Fruit fly (Drosophila melanogaster) whole organism, embryonic: ENCODE data around the gene CG34451.

ENCODE experiments used
- Aef1 ChIP-seq: fragments of 200-800 bp; sonication (Bioruptor generic); IDR thresholded peaks from 3 replicates; pipeline ENCODE4 v1.3.6; 2022; ENCODE audit warnings: missing biosample characterization, missing genetic modification characterization
- Antp ChIP-seq: fragments of 200-800 bp; sonication (Bioruptor generic); optimal IDR thresholded peaks from 3 replicates; lab custom pipeline; 2016; ENCODE audit warnings: missing biosample characterization, missing genetic modification characterization
- CG10147 ChIP-seq: fragments of 200-800 bp; sonication (Bioruptor generic); optimal IDR thresholded peaks from 2 replicates; lab custom pipeline; 2019; ENCODE audit warnings: missing biosample characterization, mild to moderate bottlenecking, missing genetic modification characterization, moderate library complexity
- CG10209 ChIP-seq: fragments of 200-800 bp; sonication (Bioruptor generic); optimal IDR thresholded peaks from 3 replicates; lab custom pipeline; 2017; ENCODE audit warnings: missing biosample characterization, mild to moderate bottlenecking, missing genetic modification characterization, missing genetic modification reagents
- CG1024 ChIP-seq: fragments of 200-800 bp; sonication (Bioruptor generic); IDR thresholded peaks from 2 replicates; pipeline ENCODE4 v1.3.6; 2022; ENCODE audit warnings: missing biosample characterization, missing genetic modification characterization
- CG11247 ChIP-seq: fragments of 200-800 bp; sonication (Bioruptor generic); IDR thresholded peaks from 2 replicates; pipeline ENCODE4 v1.3.6; 2022; ENCODE audit warnings: missing biosample characterization, missing genetic modification characterization
- CG11696 ChIP-seq: fragments of 200-800 bp; sonication (Bioruptor generic); IDR thresholded peaks from 2 replicates; pipeline ENCODE4 v1.3.6; 2022; ENCODE audit warnings: missing biosample characterization, missing genetic modification characterization
- CG1233 ChIP-seq: fragments of 200-800 bp; sonication (Bioruptor generic); optimal IDR thresholded peaks from 4 replicates; lab custom pipeline; 2018; ENCODE audit warnings: missing biosample characterization, mild to moderate bottlenecking, missing genetic modification characterization
- CG14710 ChIP-seq: fragments of 200-800 bp; sonication (Bioruptor generic); optimal IDR thresholded peaks from 3 replicates; lab custom pipeline; 2019; ENCODE audit warnings: missing biosample characterization, mild to moderate bottlenecking, missing genetic modification characterization, moderate library complexity
- CG15696 ChIP-seq: fragments of 200-800 bp; sonication (Bioruptor generic); optimal IDR thresholded peaks from 2 replicates; lab custom pipeline; 2019; ENCODE audit warnings: missing biosample characterization, mild to moderate bottlenecking, missing genetic modification characterization, moderate library complexity
- CG1792 ChIP-seq: fragments of 200-800 bp; sonication (Bioruptor generic); optimal IDR thresholded peaks from 2 replicates; lab custom pipeline; 2016; ENCODE audit warnings: missing biosample characterization, missing genetic modification characterization
- CG18599 ChIP-seq: fragments of 200-800 bp; sonication (Bioruptor generic); optimal IDR thresholded peaks from 3 replicates; lab custom pipeline; 2017; ENCODE audit warnings: missing biosample characterization, missing genetic modification characterization, mild to moderate bottlenecking, moderate library complexity, missing genetic modification reagents
- CG2199 ChIP-seq: fragments of 200-800 bp; sonication (Bioruptor generic); IDR thresholded peaks from 3 replicates; pipeline ENCODE4 v1.3.6; 2022; ENCODE audit warnings: missing biosample characterization, missing genetic modification characterization
- CG2875 ChIP-seq: fragments of 200-800 bp; sonication (Bioruptor generic); optimal IDR thresholded peaks from 2 replicates; lab custom pipeline; 2017; ENCODE audit warnings: missing biosample characterization, mild to moderate bottlenecking, missing genetic modification characterization, missing genetic modification reagents
- CG31224 ChIP-seq: fragments of 200-800 bp; sonication (Bioruptor generic); IDR thresholded peaks from 2 replicates; pipeline ENCODE4 v1.3.6; 2022; ENCODE audit warnings: missing biosample characterization, missing genetic modification characterization
- CG31365 ChIP-seq: fragments of 200-800 bp; sonication (Bioruptor generic); optimal IDR thresholded peaks from 2 replicates; lab custom pipeline; 2018; ENCODE audit warnings: missing biosample characterization, mild to moderate bottlenecking, missing genetic modification characterization
- CG31441 ChIP-seq: fragments of 200-800 bp; sonication (Bioruptor generic); IDR thresholded peaks from 2 replicates; pipeline ENCODE4 v1.3.6; 2022; ENCODE audit warnings: missing biosample characterization, missing genetic modification characterization
- CG32772 ChIP-seq: fragments of 200-800 bp; sonication (Bioruptor generic); IDR thresholded peaks from 2 replicates; pipeline ENCODE4 v1.3.6; 2022; ENCODE audit warnings: missing biosample characterization, missing genetic modification characterization
- CG4707 ChIP-seq: fragments of 200-800 bp; sonication (Bioruptor generic); optimal IDR thresholded peaks from 2 replicates; lab custom pipeline; 2018; ENCODE audit warnings: missing biosample characterization, mild to moderate bottlenecking, missing genetic modification characterization, moderate library complexity
- CG5180 ChIP-seq: fragments of 200-800 bp; sonication (Bioruptor generic); optimal IDR thresholded peaks from 3 replicates; lab custom pipeline; 2017; ENCODE audit warnings: missing biosample characterization, missing genetic modification characterization, mild to moderate bottlenecking, moderate library complexity, missing genetic modification reagents
- CG5245 ChIP-seq: fragments of 200-800 bp; sonication (Bioruptor generic); optimal IDR thresholded peaks from 3 replicates; lab custom pipeline; 2016; ENCODE audit warnings: missing biosample characterization, missing genetic modification characterization
- CG6689 ChIP-seq: fragments of 200-800 bp; sonication (Bioruptor generic); IDR thresholded peaks from 2 replicates; pipeline ENCODE4 v1.3.6; 2022; ENCODE audit warnings: missing biosample characterization, missing genetic modification characterization
- CG7963 ChIP-seq: fragments of 200-800 bp; sonication (Bioruptor generic); IDR thresholded peaks from 3 replicates; pipeline ENCODE4 v1.3.6; 2022; ENCODE audit warnings: missing biosample characterization, missing genetic modification characterization; ENCODE audit not compliant: partially characterized antibody
- CG8388 ChIP-seq: fragments of 200-800 bp; sonication (Bioruptor generic); optimal IDR thresholded peaks from 2 replicates; lab custom pipeline; 2019; ENCODE audit warnings: missing biosample characterization, mild to moderate bottlenecking, missing genetic modification characterization, moderate library complexity
- CHES-1-like ChIP-seq: fragments of 200-800 bp; sonication (Bioruptor generic); optimal IDR thresholded peaks from 2 replicates; lab custom pipeline; 2016; ENCODE audit warnings: missing biosample characterization, missing genetic modification characterization
- CTCF ChIP-seq: fragments of 200-800 bp; sonication (Bioruptor generic); optimal IDR thresholded peaks from 2 replicates; lab custom pipeline; 2017; ENCODE audit warnings: missing biosample characterization, mild to moderate bottlenecking, missing genetic modification characterization, moderate library complexity
- Ets97D ChIP-seq: fragments of 200-800 bp; sonication (Bioruptor generic); optimal IDR thresholded peaks from 3 replicates; lab custom pipeline; 2016; ENCODE audit warnings: missing biosample characterization, missing genetic modification characterization
- HLH54F ChIP-seq: fragments of 200-800 bp; sonication (Bioruptor generic); optimal IDR thresholded peaks from 3 replicates; lab custom pipeline; 2016; ENCODE audit warnings: missing biosample characterization, missing genetic modification characterization
- Hr3 ChIP-seq: fragments of 200-800 bp; sonication (Bioruptor generic); optimal IDR thresholded peaks from 3 replicates; lab custom pipeline; 2016; ENCODE audit warnings: missing biosample characterization, missing genetic modification characterization
- Hr39 ChIP-seq: fragments of >200 bp; optimal IDR thresholded peaks from 2 replicates; lab custom pipeline; 2017
- Jarid2 ChIP-seq: fragments of 200-800 bp; sonication (Bioruptor generic); optimal IDR thresholded peaks from 3 replicates; lab custom pipeline; 2017; ENCODE audit warnings: mild to moderate bottlenecking, missing biosample characterization, missing genetic modification reagents, missing genetic modification characterization
- Lpt ChIP-seq: fragments of >200 bp; optimal IDR thresholded peaks from 2 replicates; lab custom pipeline; 2018; ENCODE audit warnings: missing biosample characterization, missing genetic modification characterization
- Max ChIP-seq: fragments of 200-800 bp; sonication (Bioruptor generic); optimal IDR thresholded peaks from 2 replicates; lab custom pipeline; 2016; ENCODE audit warnings: missing biosample characterization, mild to moderate bottlenecking, missing genetic modification characterization
- Trl ChIP-seq, 3 experiments: fragments of >200 bp in 2 of 3; fragments of 200-800 bp in 1 of 3; sonication (Bioruptor generic) in 1 of 3; optimal IDR thresholded peaks; 2 replicates in 1 of 3; 3 replicates in 2 of 3; lab custom pipeline; 2016 to 2017; ENCODE audit warnings: missing biosample characterization in 1 of 3, missing genetic modification characterization in 1 of 3
- Vsx1 ChIP-seq: fragments of 200-800 bp; sonication (Bioruptor generic); optimal IDR thresholded peaks from 2 replicates; lab custom pipeline; 2017; ENCODE audit warnings: missing biosample characterization, mild to moderate bottlenecking, missing genetic modification characterization, missing genetic modification reagents
- ara ChIP-seq: fragments of 200-800 bp; sonication (Bioruptor generic); IDR thresholded peaks from 2 replicates; pipeline ENCODE4 v1.3.6; 2022; ENCODE audit warnings: missing biosample characterization, missing genetic modification characterization
- cato ChIP-seq: fragments of 200-800 bp; sonication (Bioruptor generic); optimal IDR thresholded peaks from 2 replicates; lab custom pipeline; 2016; ENCODE audit warnings: missing biosample characterization, missing genetic modification characterization, borderline replicate concordance
- disco-r ChIP-seq: fragments of 200-800 bp; sonication (Bioruptor generic); optimal IDR thresholded peaks from 2 replicates; lab custom pipeline; 2016; ENCODE audit warnings: missing biosample characterization, missing genetic modification characterization
- dpn ChIP-seq, 2 experiments: fragments of 200-800 bp; sonication (Bioruptor generic); optimal IDR thresholded peaks; 3 replicates each; lab custom pipeline; 2016; ENCODE audit warnings: missing biosample characterization in 2 of 2, missing genetic modification characterization in 2 of 2
- fd96Cb ChIP-seq: fragments of 200-800 bp; sonication (Bioruptor generic); optimal IDR thresholded peaks from 2 replicates; lab custom pipeline; 2018; ENCODE audit warnings: missing biosample characterization, mild to moderate bottlenecking, missing genetic modification characterization, moderate library complexity
- fru ChIP-seq: fragments of >200 bp; optimal IDR thresholded peaks from 2 replicates; lab custom pipeline; 2017
- gro ChIP-seq: fragments of 200-800 bp; sonication (Bioruptor generic); optimal IDR thresholded peaks from 2 replicates; lab custom pipeline; 2016; ENCODE audit warnings: missing biosample characterization, missing genetic modification characterization
- kah ChIP-seq: fragments of 200-800 bp; sonication (Bioruptor generic); optimal IDR thresholded peaks from 2 replicates; lab custom pipeline; 2018; ENCODE audit warnings: missing biosample characterization, mild to moderate bottlenecking, missing genetic modification characterization
- nau ChIP-seq: fragments of 200-800 bp; sonication (Bioruptor generic); optimal IDR thresholded peaks from 3 replicates; lab custom pipeline; 2017; ENCODE audit warnings: missing biosample characterization, mild to moderate bottlenecking, missing genetic modification characterization, missing genetic modification reagents
- oc ChIP-seq: fragments of 200-800 bp; sonication (Bioruptor generic); optimal IDR thresholded peaks from 2 replicates; lab custom pipeline; 2018; ENCODE audit warnings: missing biosample characterization, mild to moderate bottlenecking, missing genetic modification characterization, moderate library complexity
- peb ChIP-seq: fragments of 200-800 bp; sonication (Bioruptor generic); IDR thresholded peaks from 2 replicates; pipeline ENCODE4 v1.3.6; 2022; ENCODE audit warnings: missing biosample characterization, missing genetic modification characterization
- salm ChIP-seq: fragments of 200-800 bp; sonication (Bioruptor generic); optimal IDR thresholded peaks from 2 replicates; lab custom pipeline; 2018; ENCODE audit warnings: missing biosample characterization, mild to moderate bottlenecking, missing genetic modification characterization
- sna ChIP-seq: fragments of 200-800 bp; sonication (Bioruptor generic); IDR thresholded peaks from 2 replicates; pipeline ENCODE4 v1.3.6; 2022; ENCODE audit warnings: missing biosample characterization, missing genetic modification characterization; ENCODE audit not compliant: partially characterized antibody
- stc ChIP-seq: fragments of 200-800 bp; sonication (Bioruptor generic); IDR thresholded peaks from 2 replicates; pipeline ENCODE4 v1.3.6; 2022; ENCODE audit warnings: missing biosample characterization, missing genetic modification characterization
- vnd ChIP-seq: fragments of 200-800 bp; sonication (Bioruptor generic); IDR thresholded peaks from 3 replicates; pipeline ENCODE4 v1.3.6; 2022; ENCODE audit warnings: missing biosample characterization, missing genetic modification characterization; ENCODE audit not compliant: partially characterized antibody
- zfh1 ChIP-seq: fragments of 200-800 bp; sonication (Bioruptor generic); IDR thresholded peaks from 3 replicates; pipeline ENCODE4 v1.3.6; 2022; ENCODE audit warnings: missing biosample characterization, missing genetic modification characterization

CG34451 gene

dm6 chr3L:15699626-15700337, 7.9 kb upstream of the CG34451 start, which contains the start of gene comm2 (continued):
- no peak for TF ChIP-seq CG32772 (GFP tag; lab: Robert Waterston, UW)
- no peak for TF ChIP-seq ara (GFP tag; lab: Robert Waterston, UW)
- TF ChIP-seq CG5180 (GFP tag; lab: Kevin White, UChicago) = peak; percentile 30
- TF ChIP-seq CG5245 = no peak
- TF ChIP-seq Hr3 (GFP tag; lab: Kevin White, UChicago) = no peak
- TF ChIP-seq CG10209 = no peak
- TF ChIP-seq CG7963 = no peak
- no peak for TF ChIP-seq CG2875 (GFP tag; lab: Kevin White, UChicago)
- TF ChIP-seq CG14710 (tag; lab: Kevin White, UChicago) = no peak
- no peak for TF ChIP-seq CG31441 (GFP tag; lab: Robert Waterston, UW)
- no peak for TF ChIP-seq peb (GFP tag; lab: Robert Waterston, UW)
- TF ChIP-seq CG8388 = no peak
- no peak for TF ChIP-seq CG1233 (GFP tag; lab: Kevin White, UChicago)
- TF ChIP-seq CG11247 (GFP tag; lab: Robert Waterston, UW) = no peak
- no peak for TF ChIP-seq Vsx1 (GFP tag; lab: Kevin White, UChicago)
- no peak for TF ChIP-seq zfh1 (GFP tag; lab: Robert Waterston, UW)
- no peak for TF ChIP-seq CG1024 (GFP tag; lab: Robert Waterston, UW)
- TF ChIP-seq CG31365 (tag; lab: Kevin White, UChicago) = no peak
- no peak for TF ChIP-seq salm (tag; lab: Kevin White, UChicago)
- no peak for TF ChIP-seq fd96Cb (tag; lab: Kevin White, UChicago)
- peak; percentile 76 for TF ChIP-seq sna (GFP tag; lab: Robert Waterston, UW)
- TF ChIP-seq Ets97D (GFP tag; lab: Kevin White, UChicago) = no peak
- no peak for TF ChIP-seq Aef1 (GFP tag; lab: Robert Waterston, UW)
- no peak for TF ChIP-seq Lpt
- TF ChIP-seq CG11696 = no peak
- no peak for TF ChIP-seq vnd (GFP tag; lab: Robert Waterston, UW)
- no peak for TF ChIP-seq CG10147
- peak; percentile 1 for TF ChIP-seq CG4707 (GFP tag; lab: Kevin White, UChicago)
- TF ChIP-seq Hr39 (lab: Kevin White, UChicago) = no peak
- TF ChIP-seq Jarid2 = peak; percentile 99
- TF ChIP-seq Max (GFP tag; lab: Kevin White, UChicago) = no peak
- no peak for TF ChIP-seq HLH54F (GFP tag; lab: Kevin White, UChicago)
- no peak for TF ChIP-seq CG6689 (GFP tag; lab: Robert Waterston, UW)
- TF ChIP-seq oc (tag; lab: Kevin White, UChicago) = peak; percentile 52
- no peak for TF ChIP-seq disco-r (GFP tag; lab: Kevin White, UChicago)
- TF ChIP-seq CG15696 = no peak
- no peak for TF ChIP-seq gro (GFP tag; lab: Kevin White, UChicago)
- no peak for TF ChIP-seq CG31224 (GFP tag; lab: Robert Waterston, UW)
- peak; percentile 76 for TF ChIP-seq CG2199
- TF ChIP-seq CTCF (GFP tag; lab: Kevin White, UChicago) = no peak
- TF ChIP-seq Trl (optimal IDR thresholded peaks at IDR 0.05; lab: Kevin White, UChicago) = peak; percentile 83 to 93
- TF ChIP-seq Trl (GFP tag; optimal IDR thresholded peaks at IDR 0.05; lab: Kevin White, UChicago) = no peak
- TF ChIP-seq CG18599 (GFP tag; lab: Kevin White, UChicago) = no peak
- TF ChIP-seq Antp (GFP tag; lab: Kevin White, UChicago) = no peak
- TF ChIP-seq stc = no peak; the same call in 1 of the 2 replicates
- no peak for TF ChIP-seq CHES-1-like (GFP tag; lab: Kevin White, UChicago)
- TF ChIP-seq kah (GFP tag; lab: Kevin White, UChicago) = no peak
- TF ChIP-seq cato (GFP tag; lab: Kevin White, UChicago) = no peak
- no peak for TF ChIP-seq dpn (GFP tag; optimal IDR thresholded peaks at IDR 0.05; lab: Kevin White, UChicago)
- TF ChIP-seq fru (lab: Kevin White, UChicago) = no peak
- no peak for TF ChIP-seq nau (GFP tag; lab: Kevin White, UChicago)
- TF ChIP-seq CG1792 = no peak
